Worm (Caenorhabditis elegans) whole organism, early embryonic: ENCODE data around the gene T04C12.33.

ENCODE experiments used
- aly-1 ChIP-seq: sonication (generic microtip); optimal IDR thresholded peaks from 2 replicates; lab custom pipeline; 2016; ENCODE audit warnings: missing genetic modification characterization, missing compliant biosample characterization
- ceh-13 ChIP-seq: fragments of 200-800 bp; sonication (Bioruptor generic); optimal IDR thresholded peaks from 2 replicates; lab custom pipeline; 2018; ENCODE audit warnings: mild to moderate bottlenecking, missing genetic modification characterization, missing compliant biosample characterization
- sea-1 ChIP-seq: fragments of 200-800 bp; sonication (Bioruptor generic); conservative IDR thresholded peaks from 2 replicates; pipeline ENCODE4 v1.3.6; 2022; ENCODE audit warnings: missing genetic modification characterization, missing compliant biosample characterization
- tra-4 ChIP-seq: sonication (generic microtip); optimal IDR thresholded peaks from 2 replicates; lab custom pipeline; 2017; ENCODE audit warnings: missing genetic modification characterization, missing compliant biosample characterization

DNA sequence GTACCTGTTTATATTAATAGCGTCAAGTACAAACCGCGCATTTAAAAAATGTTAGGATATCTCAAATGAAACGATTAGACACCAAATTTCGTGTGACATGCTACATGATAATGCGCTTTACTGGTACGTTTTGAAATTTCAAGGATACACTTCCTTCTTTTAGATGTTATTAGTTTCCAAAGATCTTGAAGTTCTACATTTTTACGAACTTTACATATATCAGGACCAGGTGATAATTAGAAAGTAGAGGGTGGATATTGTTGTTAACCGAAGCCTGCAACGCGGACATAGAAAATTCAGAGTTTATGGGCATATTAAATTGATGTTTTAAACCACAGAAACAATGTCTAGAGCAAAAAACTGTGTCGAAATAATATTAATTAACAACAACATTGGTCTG, 38.8 kb upstream of the T04C12.33 start:
- no peak for TF ChIP-seq aly-1
- no peak for TF ChIP-seq ceh-13 (GFP tag; lab: Kevin White, UChicago)
- no peak for TF ChIP-seq sea-1 (GFP tag; lab: Robert Waterston, UW)
- TF ChIP-seq tra-4 (tag; lab: Kevin White, UChicago) = no peak
